Worm (Caenorhabditis elegans) whole organism, L4 larva: ENCODE measurements around the gene asp-17.

ENCODE experiments used
- ZK546.5 ChIP-seq, 2 experiments: sonication (generic microtip); optimal IDR thresholded peaks; 2 replicates each; lab custom pipeline; 2017; ENCODE audit warnings: missing biosample characterization in 2 of 2, missing genetic modification characterization in 2 of 2
- ceh-28 ChIP-seq: fragments of 150-350 bp; optimal IDR thresholded peaks from 2 replicates; lab custom pipeline; 2014; ENCODE audit warnings: missing biosample characterization, missing genetic modification reagents, missing genetic modification characterization
- ceh-82 ChIP-seq: sonication (generic microtip); optimal IDR thresholded peaks from 2 replicates; lab custom pipeline; 2017; ENCODE audit warnings: missing biosample characterization, missing genetic modification characterization
- lin-13 ChIP-seq: fragments of 150-350 bp; optimal IDR thresholded peaks from 2 replicates; lab custom pipeline; 2014; ENCODE audit warnings: missing biosample characterization, missing genetic modification reagents, missing genetic modification characterization
- lin-29 ChIP-seq: fragments of 200-800 bp; sonication (Bioruptor generic); IDR thresholded peaks from 2 replicates; pipeline ENCODE4 v1.3.6; 2022; ENCODE audit warnings: missing genetic modification reagents, missing genetic modification characterization, missing compliant biosample characterization
- pha-4 ChIP-seq, 2 experiments: fragments of 150-350 bp in 1 of 2; fragments of 200-800 bp in 1 of 2; sonication (Bioruptor generic) in 1 of 2; IDR thresholded peaks in 1 of 2; optimal IDR thresholded peaks in 1 of 2; 2 replicates each; pipeline versions ENCODE4 v1.3.6 to Lab custom; 2014 to 2022; ENCODE audit warnings: missing genetic modification characterization in 2 of 2, missing genetic modification reagents in 2 of 2, missing biosample characterization in 1 of 2, missing compliant biosample characterization in 1 of 2
- pqm-1 ChIP-seq: sonication (generic microtip); optimal IDR thresholded peaks from 2 replicates; lab custom pipeline; 2017; ENCODE audit warnings: missing biosample characterization, missing genetic modification characterization
- unc-130 ChIP-seq: sonication (generic microtip); optimal IDR thresholded peaks from 2 replicates; lab custom pipeline; 2016; ENCODE audit warnings: missing genetic modification reagents, missing genetic modification characterization, missing compliant biosample characterization

ce11 chrV:19031456-19031855, 5.7 kb downstream of the asp-17 start, which contains the start of gene Y39B6A.27:
- TF ChIP-seq lin-29 (GFP tag; lab: Robert Waterston, UW): no peak
- TF ChIP-seq pqm-1: no peak
- no peak for TF ChIP-seq ceh-28 (tag; lab: Kevin White, UChicago)
- no peak for TF ChIP-seq ZK546.5 (tag; optimal IDR thresholded peaks at IDR 0.05; lab: Kevin White, UChicago)
- TF ChIP-seq lin-13 (GFP tag; lab: Kevin White, UChicago): no peak
- no peak for TF ChIP-seq unc-130 (GFP tag; lab: Kevin White, UChicago)
- TF ChIP-seq ceh-82 (tag; lab: Kevin White, UChicago): no peak
- no peak for TF ChIP-seq pha-4 (GFP tag; IDR thresholded peaks at IDR 0.05; lab: Robert Waterston, UW)
- no peak for TF ChIP-seq pha-4 (tag; optimal IDR thresholded peaks at IDR 0.05; lab: Kevin White, UChicago)
